Worm (Caenorhabditis elegans): ENCODE data around the gene Y19D10B.8.
"Not testable (repeated sequence)": the region's sequence is repeated elsewhere in the genome, so short reads cannot be mapped to it uniquely, and the experiment has no call there.

DNA sequence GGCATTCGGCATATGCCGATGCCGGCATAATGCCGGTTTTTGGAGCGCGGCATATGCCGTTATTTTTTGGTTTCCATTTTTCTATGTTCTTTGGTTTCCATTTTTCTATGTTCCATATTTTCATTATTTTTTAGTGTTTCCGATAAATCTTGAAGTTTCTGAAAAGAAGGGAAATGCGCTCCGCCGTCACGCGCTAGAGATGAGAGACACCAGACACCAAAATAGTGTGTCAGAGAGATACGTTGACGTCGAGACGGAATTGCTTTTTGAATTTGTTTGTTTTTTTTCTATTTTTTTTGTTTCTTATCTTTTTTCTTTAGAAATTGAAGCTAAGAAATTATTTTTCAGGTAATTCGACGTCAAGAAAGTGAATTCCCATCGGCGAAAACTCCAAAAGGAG is 45.6 kb downstream of the Y19D10B.8 start, which contains the start of gene F41B5.1:
- TF ChIP-seq W03F9.2, him-1 (tag; optimal IDR thresholded peaks at IDR 0.05): not testable (repeated sequence)
